Worm (Caenorhabditis elegans) whole organism, L2 larva: ENCODE measurements around the gene srh-288.

Experiments used
- C34F6.9 ChIP-seq: fragments of 150-350 bp; optimal IDR thresholded peaks from 2 replicates; lab custom pipeline; 2014; ENCODE audit warnings: missing biosample characterization, missing genetic modification characterization
- F13H6.1 ChIP-seq: sonication (generic microtip); optimal IDR thresholded peaks from 2 replicates; lab custom pipeline; 2016; ENCODE audit warnings: missing genetic modification characterization, missing compliant biosample characterization
- Y55F3AM.14 ChIP-seq: fragments of 200-800 bp; sonication (Bioruptor generic); optimal IDR thresholded peaks from 2 replicates; lab custom pipeline; 2018; ENCODE audit warnings: mild to moderate bottlenecking, missing genetic modification characterization, missing compliant biosample characterization
- alr-1 ChIP-seq: fragments of 150-350 bp; optimal IDR thresholded peaks from 2 replicates; lab custom pipeline; 2014; ENCODE audit warnings: missing biosample characterization, missing genetic modification characterization
- blmp-1 ChIP-seq: sonication (generic microtip); optimal IDR thresholded peaks from 2 replicates; lab custom pipeline; 2017; ENCODE audit warnings: missing genetic modification characterization, mild to moderate bottlenecking, missing compliant biosample characterization, antibody characterized with exemption, moderate library complexity; ENCODE audit not compliant: insufficient read depth
- ceh-16 ChIP-seq: fragments of 150-350 bp; optimal IDR thresholded peaks from 2 replicates; lab custom pipeline; 2014; ENCODE audit warnings: missing biosample characterization, missing genetic modification characterization
- ceh-82 ChIP-seq: fragments of 150-350 bp; optimal IDR thresholded peaks from 2 replicates; lab custom pipeline; 2014; ENCODE audit warnings: missing biosample characterization, missing genetic modification characterization
- crh-2 ChIP-seq: sonication (generic microtip); optimal IDR thresholded peaks from 2 replicates; lab custom pipeline; 2017; ENCODE audit warnings: missing biosample characterization, missing genetic modification characterization
- dmd-4 ChIP-seq: sonication (generic microtip); optimal IDR thresholded peaks from 2 replicates; lab custom pipeline; 2017; ENCODE audit warnings: missing biosample characterization, missing genetic modification characterization
- egl-27 ChIP-seq: sonication (generic microtip); optimal IDR thresholded peaks from 3 replicates; lab custom pipeline; 2017; ENCODE audit warnings: missing biosample characterization, missing genetic modification reagents, missing genetic modification characterization
- elt-1 ChIP-seq: fragments of 150-350 bp; optimal IDR thresholded peaks from 2 replicates; lab custom pipeline; 2014; ENCODE audit warnings: missing biosample characterization, missing genetic modification characterization
- elt-3 ChIP-seq: sonication (generic microtip); optimal IDR thresholded peaks from 2 replicates; lab custom pipeline; 2017; ENCODE audit warnings: missing biosample characterization, missing genetic modification characterization
- fos-1 ChIP-seq: fragments of 150-350 bp; optimal IDR thresholded peaks from 2 replicates; lab custom pipeline; 2014; ENCODE audit warnings: missing biosample characterization, missing genetic modification characterization
- gmeb-1 ChIP-seq: fragments of 150-350 bp; optimal IDR thresholded peaks from 2 replicates; lab custom pipeline; 2014; ENCODE audit warnings: missing biosample characterization, missing genetic modification characterization
- lin-11 ChIP-seq: fragments of 150-350 bp; sonication (generic microtip); optimal IDR thresholded peaks from 2 replicates; lab custom pipeline; 2014; ENCODE audit warnings: missing biosample characterization, missing genetic modification characterization, inconsistent platforms, mixed read lengths
- lin-39 ChIP-seq: fragments of 150-350 bp; optimal IDR thresholded peaks from 2 replicates; lab custom pipeline; 2014; ENCODE audit warnings: missing biosample characterization, missing genetic modification reagents, missing genetic modification characterization
- mbf-1 ChIP-seq: sonication (generic microtip); optimal IDR thresholded peaks from 2 replicates; lab custom pipeline; 2017; ENCODE audit warnings: missing biosample characterization, missing genetic modification characterization
- mdl-1 ChIP-seq, 2 experiments: fragments of 150-350 bp in 1 of 2; sonication (generic microtip) in 1 of 2; optimal IDR thresholded peaks; 2 replicates each; lab custom pipeline; 2017; ENCODE audit warnings: missing biosample characterization in 2 of 2, missing genetic modification characterization in 2 of 2
- nhr-10 ChIP-seq: sonication (generic microtip); optimal IDR thresholded peaks from 2 replicates; lab custom pipeline; 2017; ENCODE audit warnings: missing biosample characterization, missing genetic modification characterization
- nhr-11 ChIP-seq: fragments of 150-350 bp; optimal IDR thresholded peaks from 2 replicates; lab custom pipeline; 2014; ENCODE audit warnings: missing biosample characterization, missing genetic modification characterization
- nhr-12 ChIP-seq: fragments of 150-350 bp; optimal IDR thresholded peaks from 2 replicates; lab custom pipeline; 2014; ENCODE audit warnings: missing biosample characterization, missing genetic modification characterization
- nhr-129 ChIP-seq: fragments of 150-350 bp; optimal IDR thresholded peaks from 2 replicates; lab custom pipeline; 2014; ENCODE audit warnings: missing biosample characterization, missing genetic modification characterization
- nhr-21 ChIP-seq: fragments of 150-350 bp; optimal IDR thresholded peaks from 2 replicates; lab custom pipeline; 2014; ENCODE audit warnings: missing biosample characterization, missing genetic modification characterization
- nhr-23 ChIP-seq: fragments of 150-350 bp; optimal IDR thresholded peaks from 2 replicates; lab custom pipeline; 2014; ENCODE audit warnings: missing biosample characterization, missing genetic modification reagents, missing genetic modification characterization
- nhr-237 ChIP-seq: fragments of 150-350 bp; optimal IDR thresholded peaks from 2 replicates; lab custom pipeline; 2014; ENCODE audit warnings: missing biosample characterization, missing genetic modification characterization
- nhr-25 ChIP-seq: fragments of 150-350 bp; sonication (generic microtip); optimal IDR thresholded peaks from 3 replicates; lab custom pipeline; 2014; ENCODE audit warnings: missing biosample characterization, missing genetic modification characterization
- nhr-6 ChIP-seq: fragments of 150-350 bp; optimal IDR thresholded peaks from 2 replicates; lab custom pipeline; 2014; ENCODE audit warnings: missing biosample characterization, missing genetic modification characterization
- nhr-77 ChIP-seq: fragments of 150-350 bp; optimal IDR thresholded peaks from 2 replicates; lab custom pipeline; 2014; ENCODE audit warnings: missing biosample characterization, missing genetic modification characterization
- peb-1 ChIP-seq: fragments of 150-350 bp; optimal IDR thresholded peaks from 2 replicates; lab custom pipeline; 2014; ENCODE audit warnings: missing biosample characterization, missing genetic modification characterization
- sem-4 ChIP-seq: fragments of 150-350 bp; optimal IDR thresholded peaks from 2 replicates; lab custom pipeline; 2014; ENCODE audit warnings: missing biosample characterization, missing genetic modification reagents, missing genetic modification characterization
- skn-1 ChIP-seq: sonication (generic microtip); optimal IDR thresholded peaks from 2 replicates; lab custom pipeline; 2017; ENCODE audit warnings: missing biosample characterization, missing genetic modification characterization
- sma-3 ChIP-seq: sonication (generic microtip); optimal IDR thresholded peaks from 2 replicates; lab custom pipeline; 2016; ENCODE audit warnings: missing genetic modification reagents, missing genetic modification characterization, missing compliant biosample characterization
- sma-9 ChIP-seq, 2 experiments: fragments of 150-350 bp in 1 of 2; sonication (generic microtip) in 1 of 2; optimal IDR thresholded peaks; 2 replicates each; lab custom pipeline; 2014 to 2016; ENCODE audit warnings: missing genetic modification characterization in 2 of 2, mild to moderate bottlenecking in 1 of 2, missing biosample characterization in 1 of 2, missing compliant biosample characterization in 1 of 2, missing genetic modification reagents in 1 of 2, moderate library complexity in 1 of 2
- snpc-4 ChIP-seq: fragments of 150-350 bp; optimal IDR thresholded peaks from 2 replicates; lab custom pipeline; 2014; ENCODE audit warnings: missing biosample characterization, missing genetic modification characterization
- unc-39 ChIP-seq: fragments of 150-350 bp; optimal IDR thresholded peaks from 2 replicates; lab custom pipeline; 2014; ENCODE audit warnings: missing biosample characterization, missing genetic modification characterization
- zag-1 ChIP-seq: fragments of 150-350 bp; optimal IDR thresholded peaks from 2 replicates; lab custom pipeline; 2014; ENCODE audit warnings: missing biosample characterization, missing genetic modification characterization
- ztf-1 ChIP-seq: fragments of 200-800 bp; sonication (Bioruptor generic); conservative IDR thresholded peaks from 2 replicates; pipeline ENCODE4 v1.3.6; 2022; ENCODE audit warnings: missing genetic modification characterization, missing compliant biosample characterization
- ztf-11 ChIP-seq: sonication (generic microtip); optimal IDR thresholded peaks from 2 replicates; lab custom pipeline; 2017; ENCODE audit warnings: missing biosample characterization, missing genetic modification characterization
- ztf-4 ChIP-seq: fragments of 150-350 bp; optimal IDR thresholded peaks from 2 replicates; lab custom pipeline; 2014; ENCODE audit warnings: missing biosample characterization, missing genetic modification characterization

The srh-288 gene

DNA sequence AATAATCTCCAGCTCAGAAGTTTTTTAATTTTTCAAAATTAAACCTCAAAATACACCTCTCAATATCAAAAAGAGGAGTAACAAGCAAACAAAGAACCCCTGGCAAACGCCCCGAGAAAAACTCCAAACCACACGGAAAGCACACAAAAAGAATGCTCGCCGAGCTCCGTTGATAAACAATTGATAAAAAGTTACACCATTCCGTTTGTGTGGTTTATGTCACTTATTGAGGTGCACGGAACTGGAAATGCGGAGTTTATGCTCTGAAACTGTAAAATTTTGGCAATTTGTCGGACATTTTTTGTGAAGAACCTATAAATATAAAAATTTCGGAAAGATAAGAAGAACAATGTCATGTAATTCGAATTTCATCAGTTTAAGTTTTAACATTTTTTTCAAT lies 43.2 kb downstream of the srh-288 start:
- peak; percentile 75 for TF ChIP-seq fos-1 (tag; lab: Kevin White, UChicago)
- no peak for TF ChIP-seq ztf-1 (GFP tag; lab: Robert Waterston, UW)
- no peak for TF ChIP-seq zag-1
- TF ChIP-seq sma-9 (GFP tag; optimal IDR thresholded peaks at IDR 0.05; lab: Kevin White, UChicago) = peak; percentile 33
- TF ChIP-seq sma-9 (tag; optimal IDR thresholded peaks at IDR 0.05; lab: Kevin White, UChicago) = no peak
- TF ChIP-seq nhr-237 (tag; lab: Kevin White, UChicago) = no peak
- peak; percentile 18 for TF ChIP-seq gmeb-1 (tag; lab: Kevin White, UChicago)
- no peak for TF ChIP-seq elt-1 (tag; lab: Kevin White, UChicago)
- peak; percentile 42 for TF ChIP-seq crh-2 (tag; lab: Kevin White, UChicago)

DNA sequence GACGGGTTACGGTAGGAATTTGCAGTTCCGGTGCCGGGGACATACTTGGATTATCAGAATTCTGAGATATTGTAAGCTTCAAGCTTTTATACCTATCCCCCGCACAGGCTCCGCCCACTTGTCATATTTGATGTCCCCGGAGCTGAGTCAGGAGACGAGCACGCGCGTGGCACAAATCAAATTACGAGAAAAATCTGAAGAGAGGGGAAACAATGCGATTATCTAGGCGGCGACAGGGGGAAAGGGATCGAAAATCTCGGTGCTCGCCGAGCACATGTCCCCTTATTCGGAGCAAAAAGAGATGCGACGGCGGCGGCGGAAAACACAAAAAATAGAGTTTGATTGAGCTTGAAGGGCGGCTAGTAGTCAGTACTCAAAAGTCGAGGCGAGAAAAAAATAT lies 46.4 kb downstream of the srh-288 start, which contains the start of gene R12G8.1:
Gene R12G8.1 (minus strand): TSS at position 63 of the 400 bp plus-strand sequence.
- no peak for TF ChIP-seq nhr-77 (tag; lab: Kevin White, UChicago)
- TF ChIP-seq sem-4 (tag; lab: Kevin White, UChicago) = peak; percentile 5
- TF ChIP-seq peb-1 = no peak
- TF ChIP-seq nhr-6 = no peak
- TF ChIP-seq sma-9 (GFP tag; optimal IDR thresholded peaks at IDR 0.05; lab: Kevin White, UChicago) = peak; percentile 45
- TF ChIP-seq sma-9 (tag; optimal IDR thresholded peaks at IDR 0.05; lab: Kevin White, UChicago) = no peak
- no peak for TF ChIP-seq nhr-23 (tag; lab: Kevin White, UChicago)
- TF ChIP-seq ztf-1 (GFP tag; lab: Robert Waterston, UW) = no peak
- no peak for TF ChIP-seq nhr-11
- no peak for TF ChIP-seq lin-11 (tag; lab: Kevin White, UChicago)
- no peak for TF ChIP-seq zag-1
- TF ChIP-seq C34F6.9 (tag; lab: Kevin White, UChicago) = no peak
- TF ChIP-seq nhr-129 (tag; lab: Kevin White, UChicago) = no peak
- TF ChIP-seq ceh-82 (tag; lab: Kevin White, UChicago) = no peak
- no peak for TF ChIP-seq Y55F3AM.14 (GFP tag; lab: Kevin White, UChicago)
- no peak for TF ChIP-seq ztf-11 (tag; lab: Kevin White, UChicago)
- TF ChIP-seq lin-39 (tag; lab: Kevin White, UChicago) = no peak
- TF ChIP-seq crh-2 (tag; lab: Kevin White, UChicago) = no peak
- TF ChIP-seq unc-39 (tag; lab: Kevin White, UChicago) = no peak
- TF ChIP-seq mdl-1 (tag; optimal IDR thresholded peaks at IDR 0.05; lab: Kevin White, UChicago) = peak in 1 of 2 experiments; percentile 5
- TF ChIP-seq ztf-4 (tag; lab: Kevin White, UChicago) = no peak
- TF ChIP-seq sma-3 = no peak
- no peak for TF ChIP-seq blmp-1
- TF ChIP-seq ceh-16 (tag; lab: Kevin White, UChicago) = no peak
- no peak for TF ChIP-seq skn-1
- TF ChIP-seq F13H6.1 (tag; lab: Kevin White, UChicago) = peak; percentile 33
- no peak for TF ChIP-seq mbf-1
- no peak for TF ChIP-seq elt-3

DNA sequence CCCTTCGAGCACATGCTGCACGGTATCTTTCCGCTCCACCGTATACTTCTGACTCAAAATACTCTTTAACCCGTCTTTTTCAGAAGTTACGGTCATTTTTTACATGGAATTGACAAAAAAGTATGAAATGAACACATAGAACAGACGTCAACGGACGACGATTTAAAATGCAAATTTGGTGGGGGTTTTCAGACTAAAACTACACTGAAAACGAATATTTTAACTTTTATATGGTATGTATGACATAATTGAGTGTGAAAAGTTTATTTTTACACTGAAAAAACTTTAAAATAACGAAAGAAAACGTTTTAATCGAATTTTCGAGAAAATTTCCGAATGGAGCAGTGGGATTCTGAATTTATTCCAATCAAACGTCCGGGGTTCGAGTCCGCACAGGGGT lies 48.6 kb downstream of the srh-288 start, which contains the start of gene twk-36:
Gene twk-36 (minus strand): TSS at position 101 of the 400 bp plus-strand sequence.
- TF ChIP-seq unc-39 (tag; lab: Kevin White, UChicago) = no peak
- no peak for TF ChIP-seq peb-1
- no peak for TF ChIP-seq elt-1 (tag; lab: Kevin White, UChicago)
- TF ChIP-seq dmd-4 (tag; lab: Kevin White, UChicago) = no peak
- no peak for TF ChIP-seq crh-2 (tag; lab: Kevin White, UChicago)
- no peak for TF ChIP-seq nhr-12 (tag; lab: Kevin White, UChicago)
- TF ChIP-seq Y55F3AM.14 (GFP tag; lab: Kevin White, UChicago) = no peak
- no peak for TF ChIP-seq mdl-1 (tag; optimal IDR thresholded peaks at IDR 0.05; lab: Kevin White, UChicago)
- no peak for TF ChIP-seq snpc-4
- TF ChIP-seq alr-1 (tag; lab: Kevin White, UChicago) = no peak
- no peak for TF ChIP-seq mbf-1
- TF ChIP-seq elt-3 = no peak
- TF ChIP-seq sma-3 = no peak
- TF ChIP-seq nhr-237 (tag; lab: Kevin White, UChicago) = no peak
- TF ChIP-seq sem-4 (tag; lab: Kevin White, UChicago) = no peak
- TF ChIP-seq egl-27 (tag; lab: Kevin White, UChicago) = no peak
- no peak for TF ChIP-seq nhr-129 (tag; lab: Kevin White, UChicago)
- TF ChIP-seq nhr-21 (tag; lab: Kevin White, UChicago) = no peak
- no peak for TF ChIP-seq nhr-10 (tag; lab: Kevin White, UChicago)
- TF ChIP-seq nhr-25 (tag; lab: Kevin White, UChicago) = no peak
- TF ChIP-seq, all 48 proteins: peak for 0
